Worm (Caenorhabditis elegans): ENCODE measurements around the gene col-142.

The col-142 gene

ce11 chrV:6808962-6809361, 22.0 kb upstream of the col-142 start, which contains the start of gene dmsr-16:
Gene dmsr-16 (minus strand): TSS chrV:6809062.
- TF ChIP-seq dao-5 (tag; optimal IDR thresholded peaks at IDR 0.05) (no peak), W03F9.2 (tag; optimal IDR thresholded peaks at IDR 0.05) (no peak), him-1 (tag; optimal IDR thresholded peaks at IDR 0.05) (no peak)

DNA sequence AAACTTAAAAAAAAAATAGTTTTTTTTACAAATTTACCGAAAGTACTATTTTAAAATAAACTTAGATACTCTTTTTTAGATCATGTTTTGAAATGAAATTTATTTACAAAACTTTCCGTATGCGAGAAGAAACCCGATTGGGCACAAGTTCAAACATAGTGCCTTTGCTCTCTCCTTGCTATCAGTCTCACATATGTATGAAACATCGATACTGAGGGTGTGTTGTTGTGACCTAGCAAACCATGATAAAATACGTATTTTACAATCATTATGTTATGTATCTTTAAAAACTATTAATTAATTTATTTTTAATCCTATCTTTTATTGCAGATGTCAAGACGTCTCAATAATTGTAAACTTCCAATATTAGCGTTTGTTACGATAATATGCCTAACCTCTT, 20.9 kb upstream of the col-142 start:
- TF ChIP-seq dao-5 (tag; optimal IDR thresholded peaks at IDR 0.05) (no peak), W03F9.2 (tag; optimal IDR thresholded peaks at IDR 0.05) (no peak), him-1 (tag; optimal IDR thresholded peaks at IDR 0.05) (no peak)

- TF ChIP-seq dao-5 (tag; optimal IDR thresholded peaks at IDR 0.05) (no peak), W03F9.2 (tag; optimal IDR thresholded peaks at IDR 0.05) (no peak), him-1 (tag; optimal IDR thresholded peaks at IDR 0.05) (no peak)
Measured at ce11 chrV:6811863-6812262, 19.1 kb upstream of the col-142 start.

DNA sequence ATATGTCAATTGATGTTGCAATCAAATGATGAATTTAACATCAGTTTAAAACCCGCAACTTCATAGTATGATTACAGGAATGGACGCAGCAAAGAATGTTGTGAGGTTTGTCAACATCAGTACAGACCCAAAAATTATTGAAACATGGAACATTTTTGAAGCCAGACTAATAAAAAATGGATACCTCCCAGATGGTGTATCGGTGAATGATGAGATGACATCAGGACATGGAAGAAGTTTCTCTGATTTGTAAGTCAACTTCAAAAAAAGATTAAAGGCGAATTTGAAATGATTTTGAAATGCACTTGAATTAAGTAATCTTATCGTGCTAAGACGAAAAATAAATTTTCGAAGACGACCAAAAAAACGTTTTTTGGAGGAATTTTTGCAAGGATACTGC, 17.1 kb upstream of the col-142 start:
- TF ChIP-seq him-1 (tag; optimal IDR thresholded peaks at IDR 0.05): no peak
- no peak for TF ChIP-seq dao-5 (tag; optimal IDR thresholded peaks at IDR 0.05)
- no peak for TF ChIP-seq W03F9.2 (tag; optimal IDR thresholded peaks at IDR 0.05)

ce11 chrV:6817184-6817583, 13.8 kb upstream of the col-142 start, which contains the start of gene dmsr-14:
Gene dmsr-14 (minus strand): TSS chrV:6817284.
- no peak for TF ChIP-seq W03F9.2 (tag; optimal IDR thresholded peaks at IDR 0.05)
- no peak for TF ChIP-seq dao-5 (tag; optimal IDR thresholded peaks at IDR 0.05)
- no peak for TF ChIP-seq him-1 (tag; optimal IDR thresholded peaks at IDR 0.05)

ce11 chrV:6819812-6820211, 11.2 kb upstream of the col-142 start, which contains the start of gene dmsr-13:
Gene dmsr-13 (minus strand): TSS chrV:6819912.
- no peak for TF ChIP-seq dao-5 (tag; optimal IDR thresholded peaks at IDR 0.05)
- TF ChIP-seq him-1 (tag; optimal IDR thresholded peaks at IDR 0.05): no peak
- TF ChIP-seq W03F9.2 (tag; optimal IDR thresholded peaks at IDR 0.05): no peak

DNA sequence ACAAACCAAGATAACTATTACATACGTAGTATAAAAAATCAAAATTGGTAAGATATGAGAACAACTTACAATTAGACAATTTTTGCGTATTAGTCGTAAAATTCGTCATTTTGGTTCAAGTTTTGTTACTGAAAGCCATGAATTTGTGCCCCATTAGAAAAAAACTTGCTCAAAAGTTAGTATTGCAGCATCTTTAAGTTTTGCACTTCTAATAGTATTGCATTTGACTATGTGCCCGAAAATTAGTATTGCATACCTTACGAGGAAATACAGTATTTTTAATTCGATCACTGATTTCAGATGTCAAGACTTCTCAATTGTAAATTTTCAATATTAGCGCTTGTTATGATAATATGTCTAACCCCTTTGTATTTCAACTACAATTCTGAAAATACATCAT, 9.5 kb upstream of the col-142 start, which contains the start of gene T15B7.8:
Gene T15B7.8, plus strand, starts transcription at position 301 of the 400 bp plus-strand sequence.
- no peak for TF ChIP-seq W03F9.2 (tag; optimal IDR thresholded peaks at IDR 0.05)
- TF ChIP-seq dao-5 (tag; optimal IDR thresholded peaks at IDR 0.05): no peak
- no peak for TF ChIP-seq him-1 (tag; optimal IDR thresholded peaks at IDR 0.05)

DNA sequence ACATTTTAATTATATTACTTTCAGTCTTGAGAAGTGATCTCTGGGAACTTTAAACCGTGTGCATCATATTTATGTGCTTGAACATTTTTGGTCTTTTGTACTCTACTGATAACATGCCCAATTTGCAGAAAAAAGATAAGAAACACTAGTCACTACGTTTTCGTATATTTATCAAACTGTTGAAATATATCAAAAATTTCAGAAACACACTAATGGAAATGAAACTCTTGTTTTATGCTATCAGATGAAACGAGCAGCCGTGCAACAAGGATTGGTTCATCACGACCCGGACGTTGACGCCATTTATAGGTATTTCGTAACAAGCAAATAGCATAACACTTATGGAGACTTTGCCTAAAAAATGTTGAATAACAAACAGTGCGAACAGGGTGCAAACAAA, 7.5 kb upstream of the col-142 start:
- TF ChIP-seq W03F9.2 (tag; optimal IDR thresholded peaks at IDR 0.05): no peak

ce11 chrV:6828786-6829185, 2.2 kb upstream of the col-142 start, which contains the start of gene dmsr-15:
Gene dmsr-15 (minus strand): TSS chrV:6828886.
- TF ChIP-seq W03F9.2 (tag; optimal IDR thresholded peaks at IDR 0.05) (no peak), dao-5 (tag; optimal IDR thresholded peaks at IDR 0.05) (no peak), him-1 (tag; optimal IDR thresholded peaks at IDR 0.05) (no peak)

DNA sequence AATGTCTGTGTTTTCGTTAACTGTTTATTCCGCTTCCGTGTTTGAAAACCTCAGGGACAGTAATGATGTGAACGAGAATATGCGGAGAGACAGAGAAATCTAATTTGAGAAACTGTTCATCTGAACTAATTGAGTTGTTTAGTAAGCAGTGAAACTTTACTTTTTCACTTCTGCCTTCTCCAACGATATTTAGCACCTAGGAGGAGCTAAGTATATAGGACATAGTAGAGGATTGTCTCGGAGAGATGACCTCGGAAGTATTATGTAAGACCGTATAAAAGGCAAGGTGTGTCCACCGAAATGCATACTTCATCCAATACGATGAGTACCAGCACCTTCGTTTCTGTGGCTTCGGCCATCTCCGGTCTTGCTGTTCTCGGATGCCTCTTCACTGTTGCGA, 1.6 kb upstream of the col-142 start, which contains the start of gene col-141:
Gene col-141, plus strand, starts transcription at position 301 of the 400 bp plus-strand sequence.
- TF ChIP-seq W03F9.2 (tag; optimal IDR thresholded peaks at IDR 0.05) (no peak), dao-5 (tag; optimal IDR thresholded peaks at IDR 0.05) (no peak), him-1 (tag; optimal IDR thresholded peaks at IDR 0.05) (no peak)

- TF ChIP-seq dao-5 (tag; optimal IDR thresholded peaks at IDR 0.05) (no peak), W03F9.2 (tag; optimal IDR thresholded peaks at IDR 0.05) (no peak), him-1 (tag; optimal IDR thresholded peaks at IDR 0.05) (no peak)
Measured at ce11 chrV:6830075-6830474, 902 bp upstream of the col-142 start.

ce11 chrV:6831539-6831938, 562 bp downstream of the col-142 start:
- TF ChIP-seq W03F9.2 (tag; optimal IDR thresholded peaks at IDR 0.05) (no peak), him-1 (tag; optimal IDR thresholded peaks at IDR 0.05) (no peak), dao-5 (tag; optimal IDR thresholded peaks at IDR 0.05) (no peak)

DNA sequence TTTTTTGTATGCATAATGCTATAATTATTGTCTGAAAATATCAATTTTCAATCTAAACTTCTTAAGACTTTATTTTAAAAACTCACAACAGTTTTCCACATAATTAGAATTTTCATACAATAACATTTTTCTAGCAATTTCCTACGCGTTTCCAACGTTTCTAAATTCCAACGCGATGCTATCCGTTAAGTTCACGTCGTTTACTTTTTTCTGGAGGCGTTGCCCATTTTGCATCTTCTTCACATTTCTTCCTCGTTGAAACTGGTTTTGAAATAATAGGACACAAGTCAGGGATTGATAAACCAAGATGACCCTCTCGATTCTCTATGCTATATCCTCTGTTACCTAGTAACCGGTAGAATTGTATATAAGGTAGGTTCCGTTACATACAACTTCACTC, 4.3 kb downstream of the col-142 start, which contains the start of the genes T15B7.14 and col-143:
Gene T15B7.14, minus strand, starts transcription at position 101 of the 400 bp plus-strand sequence.
Gene col-143, plus strand, starts transcription at position 394 of the 400 bp plus-strand sequence.
- TF ChIP-seq dao-5 (tag; optimal IDR thresholded peaks at IDR 0.05) (no peak), him-1 (tag; optimal IDR thresholded peaks at IDR 0.05) (no peak), W03F9.2 (tag; optimal IDR thresholded peaks at IDR 0.05) (no peak)

ce11 chrV:6836036-6836435, 5.1 kb downstream of the col-142 start:
- TF ChIP-seq him-1 (tag; optimal IDR thresholded peaks at IDR 0.05) (no peak), W03F9.2 (tag; optimal IDR thresholded peaks at IDR 0.05) (no peak), dao-5 (tag; optimal IDR thresholded peaks at IDR 0.05) (no peak)

ce11 chrV:6838599-6838998, 7.6 kb downstream of the col-142 start, which contains the start of gene T15B7.15:
Gene T15B7.15 (minus strand): TSS chrV:6838665.
- TF ChIP-seq him-1 (tag; optimal IDR thresholded peaks at IDR 0.05) (no peak), W03F9.2 (tag; optimal IDR thresholded peaks at IDR 0.05) (no peak), dao-5 (tag; optimal IDR thresholded peaks at IDR 0.05) (no peak)
